Worm (Caenorhabditis elegans) whole organism, young adult: ENCODE results near the gene nas-8.

Source experiments
- F10E7.11 ChIP-seq: sonication (generic microtip); optimal IDR thresholded peaks from 2 replicates; lab custom pipeline; 2017; ENCODE audit warnings: mild to moderate bottlenecking, missing genetic modification characterization, moderate library complexity, missing compliant biosample characterization
- F33H1.4 ChIP-seq: fragments of 200-800 bp; sonication (Bioruptor generic); IDR thresholded peaks from 2 replicates; pipeline ENCODE4 v1.3.6; 2022; ENCODE audit warnings: missing genetic modification reagents, missing genetic modification characterization, missing compliant biosample characterization
- F49E8.2 ChIP-seq: sonication (generic microtip); optimal IDR thresholded peaks from 3 replicates; lab custom pipeline; 2017; ENCODE audit warnings: missing genetic modification characterization, mild to moderate bottlenecking, missing compliant biosample characterization, antibody characterized with exemption, moderate library complexity; ENCODE audit not compliant: insufficient read depth
- F55B11.4 ChIP-seq: sonication (generic microtip); optimal IDR thresholded peaks from 2 replicates; lab custom pipeline; 2016; ENCODE audit warnings: missing compliant biosample characterization, missing genetic modification characterization, borderline replicate concordance; ENCODE audit not compliant: insufficient read depth
- K11D2.4 ChIP-seq: fragments of 200-800 bp; sonication (Bioruptor generic); IDR thresholded peaks from 2 replicates; pipeline ENCODE4 v1.3.6; 2022; ENCODE audit warnings: missing genetic modification reagents, missing genetic modification characterization, missing compliant biosample characterization
- Y53F4B.3 ChIP-seq: fragments of 200-800 bp; sonication (Bioruptor generic); IDR thresholded peaks from 2 replicates; pipeline ENCODE4 v1.3.6; 2022; ENCODE audit warnings: missing genetic modification reagents, missing genetic modification characterization, missing compliant biosample characterization
- Y53G8AR.9 ChIP-seq: fragments of 200-800 bp; sonication (Bioruptor generic); conservative IDR thresholded peaks from 2 replicates; pipeline ENCODE4 v1.3.6; 2022; ENCODE audit warnings: missing genetic modification reagents, missing genetic modification characterization, missing compliant biosample characterization
- Y67H2A.10 ChIP-seq: fragments of 200-800 bp; sonication (Bioruptor generic); conservative IDR thresholded peaks from 2 replicates; pipeline ENCODE4 v1.3.6; 2022; ENCODE audit warnings: missing genetic modification reagents, missing genetic modification characterization, missing compliant biosample characterization
- Y79H2A.3 ChIP-seq: fragments of 200-800 bp; sonication (Bioruptor generic); conservative IDR thresholded peaks from 2 replicates; pipeline ENCODE4 v1.3.6; 2022; ENCODE audit warnings: missing genetic modification reagents, missing genetic modification characterization, missing compliant biosample characterization
- aptf-3 ChIP-seq: fragments of 200-800 bp; sonication (Bioruptor generic); IDR thresholded peaks from 2 replicates; pipeline ENCODE4 v1.3.6; 2022; ENCODE audit warnings: missing genetic modification characterization, missing compliant biosample characterization
- atf-7 ChIP-seq: sonication (generic microtip); optimal IDR thresholded peaks from 2 replicates; lab custom pipeline; 2017; ENCODE audit warnings: mild to moderate bottlenecking, missing genetic modification characterization, missing compliant biosample characterization
- attf-3 ChIP-seq: fragments of 200-800 bp; sonication (Bioruptor generic); conservative IDR thresholded peaks from 2 replicates; pipeline ENCODE4 v1.3.6; 2022; ENCODE audit warnings: missing genetic modification reagents, missing genetic modification characterization, missing compliant biosample characterization
- bed-1 ChIP-seq: fragments of 200-800 bp; sonication (Bioruptor generic); IDR thresholded peaks from 2 replicates; pipeline ENCODE4 v1.3.6; 2022; ENCODE audit warnings: missing genetic modification reagents, missing genetic modification characterization, missing compliant biosample characterization
- cebp-1 ChIP-seq, 2 experiments: fragments of 200-800 bp in 1 of 2; sonication (Bioruptor generic) in 1 of 2; sonication (generic microtip) in 1 of 2; IDR thresholded peaks in 1 of 2; optimal IDR thresholded peaks in 1 of 2; 2 replicates each; pipeline versions ENCODE4 v1.3.6 to Lab custom; 2017 to 2022; ENCODE audit warnings: missing compliant biosample characterization in 2 of 2, missing genetic modification characterization in 2 of 2, mild to moderate bottlenecking in 1 of 2, missing genetic modification reagents in 1 of 2, moderate library complexity in 1 of 2
- ceh-79 ChIP-seq: sonication (generic microtip); optimal IDR thresholded peaks from 2 replicates; lab custom pipeline; 2017; ENCODE audit warnings: mild to moderate bottlenecking, missing genetic modification characterization, missing compliant biosample characterization
- chd-7 ChIP-seq: sonication (generic microtip); optimal IDR thresholded peaks from 2 replicates; lab custom pipeline; 2016; ENCODE audit warnings: mild to moderate bottlenecking, missing genetic modification characterization, moderate library complexity, missing compliant biosample characterization
- die-1 ChIP-seq: sonication (generic microtip); optimal IDR thresholded peaks from 2 replicates; lab custom pipeline; 2016; ENCODE audit warnings: missing genotype, mild to moderate bottlenecking, missing genetic modification characterization, missing compliant biosample characterization
- dpl-1 ChIP-seq: fragments of 150-350 bp; optimal IDR thresholded peaks from 2 replicates; lab custom pipeline; 2014; ENCODE audit warnings: missing biosample characterization, missing genetic modification reagents, missing genetic modification characterization
- egl-18 ChIP-seq: fragments of 200-800 bp; sonication (Bioruptor generic); IDR thresholded peaks from 2 replicates; pipeline ENCODE4 v1.3.6; 2022; ENCODE audit warnings: missing genetic modification reagents, missing genetic modification characterization, missing compliant biosample characterization
- ekl-4 ChIP-seq: fragments of 200-800 bp; sonication (Bioruptor generic); IDR thresholded peaks from 2 replicates; pipeline ENCODE4 v1.3.6; 2022; ENCODE audit warnings: missing genetic modification reagents, missing genetic modification characterization, missing compliant biosample characterization
- hlh-12 ChIP-seq: sonication (generic microtip); optimal IDR thresholded peaks from 2 replicates; lab custom pipeline; 2016; ENCODE audit warnings: missing genetic modification characterization, missing compliant biosample characterization
- hmg-1.2 ChIP-seq: fragments of 200-800 bp; sonication (Bioruptor generic); IDR thresholded peaks from 2 replicates; pipeline ENCODE4 v1.3.6; 2022; ENCODE audit warnings: missing genetic modification reagents, missing genetic modification characterization, missing compliant biosample characterization
- hsf-1 ChIP-seq: fragments of 200-800 bp; sonication (Bioruptor generic); IDR thresholded peaks from 2 replicates; pipeline ENCODE4 v1.3.6; 2022; ENCODE audit warnings: missing genetic modification reagents, missing genetic modification characterization, missing compliant biosample characterization
- lag-1 ChIP-seq: fragments of 200-800 bp; sonication (Bioruptor generic); IDR thresholded peaks from 2 replicates; pipeline ENCODE4 v1.3.6; 2022; ENCODE audit warnings: missing genetic modification reagents, missing genetic modification characterization, missing compliant biosample characterization
- lsl-1 ChIP-seq: fragments of 200-800 bp; sonication (Bioruptor generic); optimal IDR thresholded peaks from 2 replicates; lab custom pipeline; 2018; ENCODE audit warnings: mild to moderate bottlenecking, missing genetic modification characterization, moderate library complexity, missing compliant biosample characterization
- madf-6 ChIP-seq: fragments of 200-800 bp; sonication (Bioruptor generic); IDR thresholded peaks from 2 replicates; pipeline ENCODE4 v1.3.6; 2022; ENCODE audit warnings: missing genetic modification reagents, missing genetic modification characterization, missing compliant biosample characterization
- madf-8 ChIP-seq: fragments of 200-800 bp; sonication (Bioruptor generic); conservative IDR thresholded peaks from 2 replicates; pipeline ENCODE4 v1.3.6; 2022; ENCODE audit warnings: missing genetic modification reagents, missing genetic modification characterization, missing compliant biosample characterization
- mel-28 ChIP-seq: sonication (generic microtip); optimal IDR thresholded peaks from 2 replicates; lab custom pipeline; 2016; ENCODE audit warnings: borderline replicate concordance, mild to moderate bottlenecking, missing genetic modification characterization, missing compliant biosample characterization
- nfyb-1 ChIP-seq: fragments of 200-800 bp; sonication (Bioruptor generic); IDR thresholded peaks from 2 replicates; pipeline ENCODE4 v1.3.6; 2022; ENCODE audit warnings: missing genetic modification reagents, missing genetic modification characterization, missing compliant biosample characterization
- nhr-120 ChIP-seq: fragments of 200-800 bp; sonication (Bioruptor generic); IDR thresholded peaks from 2 replicates; pipeline ENCODE4 v1.3.6; 2022; ENCODE audit warnings: missing genetic modification characterization, missing compliant biosample characterization
- nhr-179 ChIP-seq: sonication (generic microtip); optimal IDR thresholded peaks from 2 replicates; lab custom pipeline; 2016; ENCODE audit warnings: mild to moderate bottlenecking, missing genetic modification characterization, missing compliant biosample characterization
- nhr-27 ChIP-seq: fragments of 200-800 bp; sonication (Bioruptor generic); optimal IDR thresholded peaks from 2 replicates; lab custom pipeline; 2018; ENCODE audit warnings: mild to moderate bottlenecking, missing genetic modification characterization, moderate library complexity, missing compliant biosample characterization
- pbrm-1 ChIP-seq: fragments of 200-800 bp; sonication (Bioruptor generic); IDR thresholded peaks from 2 replicates; pipeline ENCODE4 v1.3.6; 2022; ENCODE audit warnings: missing genetic modification reagents, missing genetic modification characterization, missing compliant biosample characterization
- pha-4 ChIP-seq: fragments of 150-350 bp; sonication (generic microtip); optimal IDR thresholded peaks from 2 replicates; lab custom pipeline; 2014; ENCODE audit warnings: missing biosample characterization, missing genetic modification reagents, missing genetic modification characterization
- repo-1 ChIP-seq: sonication (generic microtip); optimal IDR thresholded peaks from 2 replicates; lab custom pipeline; 2017; ENCODE audit warnings: mild to moderate bottlenecking, missing genetic modification characterization, missing compliant biosample characterization
- sdz-38 ChIP-seq: sonication (generic microtip); optimal IDR thresholded peaks from 2 replicates; lab custom pipeline; 2016; ENCODE audit warnings: missing genotype, missing genetic modification characterization, missing compliant biosample characterization
- snpc-1.3 ChIP-seq: sonication (generic microtip); optimal IDR thresholded peaks from 2 replicates; lab custom pipeline; 2017; ENCODE audit warnings: missing genetic modification characterization, mild to moderate bottlenecking, missing compliant biosample characterization, antibody characterized with exemption, moderate library complexity, missing genotype, missing genetic modification reagents; ENCODE audit not compliant: insufficient read depth
- snpc-4 ChIP-seq, 5 experiments: fragments of 150-350 bp in 1 of 5; sonication (generic microtip) in 4 of 5; optimal IDR thresholded peaks; 2 replicates each; lab custom pipeline; 2014 to 2018; ENCODE audit warnings: missing genetic modification characterization in 5 of 5, missing biosample characterization in 3 of 5, antibody characterized with exemption in 2 of 5, mild to moderate bottlenecking in 2 of 5, missing compliant biosample characterization in 2 of 5, missing genotype in 2 of 5, moderate library complexity in 2 of 5, missing genetic modification reagents in 1 of 5
- unc-62 ChIP-seq: fragments of 150-350 bp; optimal IDR thresholded peaks from 2 replicates; lab custom pipeline; 2014; ENCODE audit warnings: missing biosample characterization, missing genetic modification reagents, missing genetic modification characterization
- xnd-1 ChIP-seq: sonication (generic microtip); optimal IDR thresholded peaks from 2 replicates; lab custom pipeline; 2016; ENCODE audit warnings: missing genotype, missing genetic modification reagents, missing genetic modification characterization, missing compliant biosample characterization
- zim-3 ChIP-seq: sonication (generic microtip); optimal IDR thresholded peaks from 2 replicates; lab custom pipeline; 2017; ENCODE audit warnings: mild to moderate bottlenecking, missing genetic modification characterization, moderate library complexity, missing compliant biosample characterization
- ztf-25 ChIP-seq: fragments of 200-800 bp; sonication (Bioruptor generic); IDR thresholded peaks from 2 replicates; pipeline ENCODE4 v1.3.6; 2022; ENCODE audit warnings: missing genetic modification reagents, missing genetic modification characterization, missing compliant biosample characterization
- ztf-28 ChIP-seq: fragments of 200-800 bp; sonication (Bioruptor generic); IDR thresholded peaks from 2 replicates; pipeline ENCODE4 v1.3.6; 2022; ENCODE audit warnings: missing genetic modification reagents, missing genetic modification characterization, missing compliant biosample characterization

The nas-8 gene

ce11 chrIV:7083382-7083784 is 31.3 kb upstream of the nas-8 start, which contains the start of gene Y43B11AR.3 (continued):
- no peak for TF ChIP-seq attf-3 (GFP tag; lab: Robert Waterston, UW)
- TF ChIP-seq xnd-1 (tag; lab: Kevin White, UChicago), result peak; percentile 50
- no peak for TF ChIP-seq lag-1 (GFP tag; lab: Robert Waterston, UW)
- no peak for TF ChIP-seq pha-4 (tag; lab: Kevin White, UChicago)
- TF ChIP-seq nhr-27 (tag; lab: Kevin White, UChicago), result peak; percentile 2
- no peak for TF ChIP-seq bed-1 (GFP tag; lab: Robert Waterston, UW)
- no peak; the same call in 1 of the 2 replicates for TF ChIP-seq aptf-3 (GFP tag; lab: Robert Waterston, UW)
- no peak for TF ChIP-seq mel-28 (tag; lab: Kevin White, UChicago)
- TF ChIP-seq unc-62 (GFP tag; lab: Kevin White, UChicago), result no peak
- TF ChIP-seq snpc-1.3 (tag; lab: Kevin White, UChicago), result peak; percentile 74
- no peak for TF ChIP-seq nhr-179 (tag; lab: Kevin White, UChicago)
- no peak for TF ChIP-seq dpl-1 (GFP tag; lab: Kevin White, UChicago)
- TF ChIP-seq pbrm-1 (GFP tag; lab: Robert Waterston, UW), result peak; percentile 78
- TF ChIP-seq die-1 (tag; lab: Kevin White, UChicago), result peak; percentile 76
- TF ChIP-seq nfyb-1 (GFP tag; lab: Robert Waterston, UW), result peak; percentile 89
- TF ChIP-seq egl-18 (GFP tag; lab: Robert Waterston, UW), result no peak
- no peak for TF ChIP-seq sdz-38 (tag; lab: Kevin White, UChicago)
- TF ChIP-seq K11D2.4 (GFP tag; lab: Robert Waterston, UW), result no peak
- TF ChIP-seq Y67H2A.10 (GFP tag; lab: Robert Waterston, UW), result no peak
- TF ChIP-seq ztf-28, result no peak
- no peak for TF ChIP-seq nhr-120
- TF ChIP-seq Y53G8AR.9 (GFP tag; lab: Robert Waterston, UW), result peak; percentile 94
- no peak for TF ChIP-seq cebp-1 (GFP tag; IDR thresholded peaks at IDR 0.05; lab: Robert Waterston, UW)
- peak; percentile 73 for TF ChIP-seq cebp-1 (tag; optimal IDR thresholded peaks at IDR 0.05; lab: Kevin White, UChicago)
- peak; percentile 88 for TF ChIP-seq hsf-1
- no peak for TF ChIP-seq F10E7.11 (tag; lab: Kevin White, UChicago)
- TF ChIP-seq chd-7, result no peak
- TF ChIP-seq lsl-1 (GFP tag; lab: Kevin White, UChicago), result peak; percentile 70
- peak; percentile 43; the same call in 1 of the 2 replicates for TF ChIP-seq hmg-1.2
- TF ChIP-seq ekl-4 (GFP tag; lab: Robert Waterston, UW), result peak; percentile 92
- peak; percentile 40 for TF ChIP-seq ceh-79 (tag; lab: Kevin White, UChicago)
- TF ChIP-seq F55B11.4 (tag; lab: Kevin White, UChicago), result no peak
- TF ChIP-seq repo-1 (tag; lab: Kevin White, UChicago), result peak; percentile 66
- peak; percentile 86 for TF ChIP-seq Y79H2A.3 (GFP tag; lab: Robert Waterston, UW)
- peak; percentile 98 for TF ChIP-seq F49E8.2 (tag; lab: Kevin White, UChicago)
- TF ChIP-seq hlh-12 (tag; lab: Kevin White, UChicago), result no peak
- TF ChIP-seq Y53F4B.3 (GFP tag; lab: Robert Waterston, UW), result no peak
- peak; percentile 59 for TF ChIP-seq atf-7
- TF ChIP-seq zim-3 (tag; lab: Kevin White, UChicago), result peak; percentile 63
- TF ChIP-seq madf-8 (GFP tag; lab: Robert Waterston, UW), result peak; percentile 46
- TF ChIP-seq madf-6, result peak; percentile 90
- TF ChIP-seq F33H1.4 (GFP tag; lab: Robert Waterston, UW), result peak; percentile 65
- peak; percentile 74; the same call in 1 of the 2 replicates for TF ChIP-seq ztf-25 (GFP tag; lab: Robert Waterston, UW)
- TF ChIP-seq snpc-4 (GFP tag; optimal IDR thresholded peaks at IDR 0.05; lab: Kevin White, UChicago), result peak; percentile 72
- TF ChIP-seq snpc-4 (tag; optimal IDR thresholded peaks at IDR 0.05; lab: Kevin White, UChicago), result peak; percentile 36 to 87 (median 72)
